Worm (Caenorhabditis elegans) whole organism, L4/young adult: ENCODE results near the gene hda-1.

ENCODE experiments used
- W03F9.2 ChIP-seq: fragments of 150-350 bp; optimal IDR thresholded peaks from 2 replicates; lab custom pipeline; 2014; ENCODE audit warnings: missing biosample characterization, missing genetic modification characterization
- dao-5 ChIP-seq: sonication (generic microtip); optimal IDR thresholded peaks from 2 replicates; lab custom pipeline; 2016; ENCODE audit warnings: missing genotype, missing genetic modification characterization, moderate library complexity, missing compliant biosample characterization
- him-1 ChIP-seq: sonication (generic microtip); optimal IDR thresholded peaks from 2 replicates; lab custom pipeline; 2016; ENCODE audit warnings: missing genotype, missing genetic modification reagents, missing genetic modification characterization, missing compliant biosample characterization

Gene hda-1

DNA sequence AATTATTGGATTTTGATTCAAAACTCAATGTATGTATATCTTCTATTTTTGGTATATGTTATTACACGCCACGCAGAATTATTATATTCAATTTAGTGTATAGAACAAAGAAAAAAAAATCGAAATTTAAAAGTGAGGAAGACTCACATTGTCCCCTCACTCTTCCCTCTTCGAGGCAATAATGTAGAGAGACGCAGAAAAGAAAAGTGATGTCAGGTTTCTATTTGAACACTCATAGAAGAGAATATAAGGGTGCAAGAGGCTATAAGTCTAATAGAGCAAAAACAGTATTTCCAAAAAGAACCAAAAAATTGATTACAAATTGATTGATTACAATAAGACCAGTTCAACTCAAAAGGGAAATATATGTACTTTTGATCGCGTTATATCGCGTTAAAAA, 23.3 kb downstream of the hda-1 start:
- no peak for TF ChIP-seq dao-5 (tag; lab: Kevin White, UChicago)
- TF ChIP-seq him-1 (tag; lab: Kevin White, UChicago) = no peak
- no peak for TF ChIP-seq W03F9.2

DNA sequence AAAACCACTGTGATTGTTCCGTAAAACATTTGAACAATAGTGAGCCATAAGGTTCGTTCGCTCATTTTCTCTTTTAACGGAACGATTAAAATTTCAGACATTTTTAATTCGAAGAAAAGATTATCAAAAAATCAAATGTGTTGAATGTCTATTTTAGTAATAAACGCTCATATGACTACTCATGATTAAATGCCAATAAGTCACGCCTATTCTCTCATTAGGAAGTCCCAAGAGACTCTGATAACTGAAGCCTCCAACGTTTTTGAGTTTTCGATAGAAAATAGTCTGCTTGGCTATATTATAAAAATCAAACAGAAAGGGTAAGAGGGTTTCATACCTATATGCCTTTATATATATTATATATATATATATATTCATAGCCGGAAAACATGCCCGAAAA, 31.0 kb downstream of the hda-1 start, which contains the start of gene srg-47:
Gene srg-47 (minus strand): TSS at position 101 of the 400 bp plus-strand sequence.
- TF ChIP-seq dao-5 (tag; lab: Kevin White, UChicago) = no peak
- no peak for TF ChIP-seq him-1 (tag; lab: Kevin White, UChicago)
- TF ChIP-seq W03F9.2 = no peak

DNA sequence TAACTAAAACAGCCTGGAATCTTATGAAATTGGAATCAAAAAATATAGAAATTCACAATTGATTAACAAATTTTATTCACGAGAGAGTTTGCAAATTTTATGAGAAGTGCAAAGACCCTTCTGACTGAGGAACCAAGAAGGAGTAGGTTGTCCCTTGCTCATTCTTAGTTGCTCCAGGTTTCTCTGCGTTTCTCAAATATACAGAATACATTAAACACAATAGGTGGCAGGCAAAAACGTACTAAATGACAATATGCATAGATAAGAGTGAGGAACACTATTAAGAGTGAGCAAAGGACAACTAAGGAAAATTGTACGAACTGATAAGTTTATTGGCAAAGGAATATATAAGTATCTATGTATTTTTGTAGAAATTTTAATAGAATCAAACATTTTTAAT, 33.6 kb downstream of the hda-1 start, which contains the start of gene C53A5.9:
Gene C53A5.9 (minus strand): TSS at position 101 of the 400 bp plus-strand sequence.
- TF ChIP-seq W03F9.2 (no peak), dao-5 (tag; lab: Kevin White, UChicago) (no peak), him-1 (tag; lab: Kevin White, UChicago) (no peak)

DNA sequence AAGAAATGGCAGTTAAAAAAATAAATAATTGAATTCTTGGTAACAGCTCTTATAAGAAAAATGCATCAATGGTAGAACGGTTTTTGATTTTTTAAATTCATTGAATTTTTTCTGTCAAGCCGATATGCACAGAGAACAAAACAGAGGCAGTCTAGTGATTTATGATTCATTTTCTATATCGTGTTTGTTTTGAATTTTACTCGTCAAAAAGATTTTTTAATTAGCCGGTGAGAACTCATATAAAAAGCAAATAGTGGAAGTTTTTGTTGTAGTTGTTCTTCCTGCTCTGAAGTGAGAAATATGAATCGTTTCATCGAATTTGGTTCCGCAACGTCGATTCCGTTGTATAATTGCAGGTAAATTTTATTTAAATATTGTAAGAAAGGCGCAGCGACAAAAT, 34.1 kb downstream of the hda-1 start, which contains the start of gene srt-32:
Gene srt-32 (plus strand): TSS at position 301 of the 400 bp plus-strand sequence.
- TF ChIP-seq him-1 (tag; lab: Kevin White, UChicago) = no peak
- TF ChIP-seq dao-5 (tag; lab: Kevin White, UChicago) = no peak
- TF ChIP-seq W03F9.2 = no peak

DNA sequence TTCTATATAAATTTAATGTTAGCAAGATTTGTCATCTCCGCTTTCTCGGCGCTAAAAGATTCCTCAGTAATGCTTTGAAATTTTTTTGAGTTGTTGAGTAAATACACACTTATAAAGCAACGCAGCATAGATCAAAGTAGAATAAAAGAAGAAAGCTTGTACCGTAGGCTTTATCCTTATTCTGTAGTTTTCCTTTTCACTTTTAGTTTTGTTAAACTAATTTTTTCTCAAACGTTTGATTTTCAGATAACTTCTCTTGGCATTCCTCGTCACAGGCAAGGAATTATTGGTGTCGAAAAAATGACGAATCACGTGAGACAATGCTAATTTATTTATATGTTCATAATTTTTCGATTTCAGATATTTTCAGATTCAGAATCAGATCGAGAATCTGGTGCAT, 37.4 kb downstream of the hda-1 start, which contains the start of gene C53A5.11:
Gene C53A5.11 (plus strand): TSS at position 301 of the 400 bp plus-strand sequence.
- TF ChIP-seq him-1 (tag; lab: Kevin White, UChicago) (no peak), W03F9.2 (no peak), dao-5 (tag; lab: Kevin White, UChicago) (no peak)

DNA sequence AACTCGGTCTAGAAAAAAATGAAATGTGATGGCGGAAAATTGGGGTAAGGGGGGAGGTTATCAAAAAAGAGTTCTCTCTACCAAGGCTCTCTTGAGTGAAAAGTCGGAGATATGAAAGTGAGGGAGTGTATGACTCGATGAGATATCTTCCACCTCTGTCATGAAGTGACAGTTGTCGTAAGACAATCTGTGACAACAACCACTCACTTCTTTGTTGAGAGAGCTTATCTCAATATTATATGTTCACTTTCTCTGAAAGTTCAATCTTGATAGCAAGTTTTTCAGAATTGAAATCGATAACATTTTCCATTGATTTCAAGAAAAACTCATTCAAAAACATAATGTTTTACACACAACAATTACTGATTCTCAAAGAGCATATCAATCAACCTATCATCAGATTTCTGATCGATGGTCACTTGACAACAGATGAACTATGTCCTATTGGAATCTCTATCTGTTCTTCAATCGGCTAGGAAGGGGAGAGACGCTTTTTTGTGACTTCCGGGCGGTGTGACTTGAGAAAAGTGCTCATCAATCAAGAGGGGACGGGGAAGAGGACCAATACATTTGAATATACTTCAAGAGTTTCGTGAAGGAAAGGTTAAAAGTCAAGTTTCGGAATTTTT, 51.7 kb downstream of the hda-1 start:
- TF ChIP-seq W03F9.2 (no peak), dao-5 (tag; lab: Kevin White, UChicago) (no peak), him-1 (tag; lab: Kevin White, UChicago) (no peak)
